Fruit fly (Drosophila melanogaster): ENCODE measurements around the gene Eip93F.

Gene Eip93F

DNA sequence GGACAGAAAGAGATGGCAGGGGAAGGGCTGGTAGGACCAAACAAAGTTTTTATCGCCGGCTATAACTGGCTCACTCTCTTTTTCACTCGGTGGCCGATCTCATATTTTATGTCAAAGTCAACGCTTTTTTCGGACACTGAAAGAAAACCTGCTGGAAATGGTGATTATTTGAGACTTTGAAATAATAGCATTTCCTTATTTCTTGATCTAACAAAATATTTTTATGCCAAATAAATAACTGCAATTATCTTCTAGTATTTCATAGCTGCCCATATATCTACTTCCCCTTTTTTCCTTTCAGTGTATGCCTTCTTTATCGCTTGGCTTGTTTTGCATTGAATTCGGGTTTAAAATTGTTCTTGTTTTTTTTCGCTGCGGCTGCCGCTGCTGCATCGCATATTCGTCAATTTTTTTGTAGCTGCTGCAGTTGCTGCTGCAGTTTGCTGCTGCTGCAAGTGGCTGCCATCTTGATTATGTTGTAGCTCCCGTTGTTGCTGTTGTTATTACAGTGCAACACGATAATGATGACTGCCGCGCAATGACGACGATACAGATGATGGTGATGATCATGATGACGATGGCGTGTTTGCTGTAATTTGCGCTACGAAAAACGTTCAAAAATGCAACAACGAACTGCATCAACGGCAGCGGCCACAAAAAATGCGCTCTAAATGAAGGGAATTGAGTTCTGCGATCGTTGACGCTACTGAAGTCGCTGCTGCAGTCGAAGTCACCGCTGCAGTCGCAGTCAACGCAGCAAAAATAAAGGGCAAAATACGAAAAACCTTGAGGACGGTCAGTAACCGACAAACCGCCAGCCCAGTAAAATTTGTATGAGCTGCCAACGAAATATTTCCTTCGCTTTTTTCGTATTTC, 11.6 kb upstream of the Eip93F start (continued):
- peak; percentile 87 for TF ChIP-seq Hr39 (GFP tag; optimal IDR thresholded peaks at IDR 0.05)
- TF ChIP-seq Hr4 (GFP tag; optimal IDR thresholded peaks at IDR 0.05): peak; percentile 88
- TF ChIP-seq Eip78C (GFP tag): peak; percentile 99
- peak; percentile 89 for TF ChIP-seq net (GFP tag; optimal IDR thresholded peaks at IDR 0.05)
- TF ChIP-seq Lpt (GFP tag; optimal IDR thresholded peaks at IDR 0.05): peak; percentile 70
- TF ChIP-seq CG4318 (GFP tag; optimal IDR thresholded peaks at IDR 0.05): peak; percentile 77
- peak; percentile 84 for TF ChIP-seq CG6792 (GFP tag; optimal IDR thresholded peaks at IDR 0.05)
- TF ChIP-seq CG10669 (GFP tag; optimal IDR thresholded peaks at IDR 0.05): peak; percentile 99
- TF ChIP-seq achi (GFP tag; optimal IDR thresholded peaks at IDR 0.05): peak; percentile 93
- peak; percentile 96 for TF ChIP-seq fd59A (GFP tag; optimal IDR thresholded peaks at IDR 0.05)
- TF ChIP-seq CG3919 (GFP tag; optimal IDR thresholded peaks at IDR 0.05): peak; percentile 94
- peak; percentile 85 for TF ChIP-seq CG11902 (GFP tag; optimal IDR thresholded peaks at IDR 0.05)
- TF ChIP-seq CG6163 (GFP tag; IDR thresholded peaks at IDR 0.05): peak; percentile 95
- TF ChIP-seq CG9139 (GFP tag; optimal IDR thresholded peaks at IDR 0.05): peak; percentile 96
- TF ChIP-seq CG7368 (GFP tag; optimal IDR thresholded peaks at IDR 0.05): peak; percentile 90
- peak; percentile 82 for TF ChIP-seq Sox102F (GFP tag; optimal IDR thresholded peaks at IDR 0.05)
- peak; percentile 92 for TF ChIP-seq CG8319 (GFP tag; optimal IDR thresholded peaks at IDR 0.05)
- TF ChIP-seq CG3032 (tag; optimal IDR thresholded peaks at IDR 0.05): peak; percentile 99
- peak; percentile 80 for TF ChIP-seq cyc (GFP tag; optimal IDR thresholded peaks at IDR 0.05)
- TF ChIP-seq dac (GFP tag; optimal IDR thresholded peaks at IDR 0.05): peak; percentile 52

DNA sequence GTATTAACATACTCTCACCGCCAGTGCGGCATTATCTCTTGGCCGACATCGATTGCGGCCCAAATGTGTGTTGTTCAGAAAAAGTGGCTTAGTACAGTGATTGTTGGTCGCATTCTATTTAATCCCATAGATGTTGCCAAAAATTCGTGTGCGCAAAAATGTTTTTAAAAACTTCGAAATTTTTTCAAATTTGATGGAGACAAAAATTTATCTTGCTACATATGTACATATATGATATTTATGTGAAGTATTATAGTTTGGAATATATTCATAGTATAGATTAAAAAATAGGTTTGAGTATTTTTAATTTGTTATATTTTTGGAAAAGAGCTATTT, 11.0 kb upstream of the Eip93F start:
- TF ChIP-seq Blimp-1 (GFP tag; optimal IDR thresholded peaks at IDR 0.05) (no peak), fd59A (GFP tag; optimal IDR thresholded peaks at IDR 0.05) (no peak), Gug (GFP tag; IDR thresholded peaks at IDR 0.05) (no peak), CG6163 (GFP tag; IDR thresholded peaks at IDR 0.05) (no peak), CG9139 (GFP tag; optimal IDR thresholded peaks at IDR 0.05) (no peak), CG3919 (GFP tag; optimal IDR thresholded peaks at IDR 0.05) (no peak), CG8319 (GFP tag; optimal IDR thresholded peaks at IDR 0.05) (no peak), Sox102F (GFP tag; optimal IDR thresholded peaks at IDR 0.05) (no peak), CG6276 (GFP tag; optimal IDR thresholded peaks at IDR 0.05) (no peak), CG11902 (GFP tag; optimal IDR thresholded peaks at IDR 0.05) (peak; percentile 21), CG16779 (tag; optimal IDR thresholded peaks at IDR 0.05) (no peak), CG10631 (GFP tag; optimal IDR thresholded peaks at IDR 0.05) (peak; percentile 46), CG6854 (GFP tag; optimal IDR thresholded peaks at IDR 0.05) (no peak), CG3032 (tag; optimal IDR thresholded peaks at IDR 0.05) (peak; percentile 19), CG4318 (GFP tag; optimal IDR thresholded peaks at IDR 0.05) (no peak), vri (GFP tag; optimal IDR thresholded peaks at IDR 0.05) (no peak), acj6 (GFP tag; optimal IDR thresholded peaks at IDR 0.05) (no peak), lz (GFP tag; optimal IDR thresholded peaks at IDR 0.05) (no peak), cyc (GFP tag; optimal IDR thresholded peaks at IDR 0.05) (peak; percentile 10), CG7368 (GFP tag; optimal IDR thresholded peaks at IDR 0.05) (no peak), Smox (GFP tag; optimal IDR thresholded peaks at IDR 0.05) (no peak), CG11762 (GFP tag; optimal IDR thresholded peaks at IDR 0.05; ENCODE audit: insufficient read depth) (peak; percentile 35), Ets21C (GFP tag; optimal IDR thresholded peaks at IDR 0.05) (no peak), CG6808 (GFP tag; optimal IDR thresholded peaks at IDR 0.05) (no peak), salr (GFP tag; optimal IDR thresholded peaks at IDR 0.05) (peak in 1 of 2 experiments; percentile 39), Sox14 (GFP tag; optimal IDR thresholded peaks at IDR 0.05) (no peak), CG31627 (GFP tag; optimal IDR thresholded peaks at IDR 0.05) (peak; percentile 11), Hr4 (GFP tag; optimal IDR thresholded peaks at IDR 0.05) (no peak), dsx (GFP tag; optimal IDR thresholded peaks at IDR 0.05; ENCODE audit: poor library complexity, severe bottlenecking) (no peak), pdm3 (GFP tag; optimal IDR thresholded peaks at IDR 0.05) (peak; percentile 16), CG11294 (GFP tag; IDR thresholded peaks at IDR 0.05) (no peak), Lpt (GFP tag; optimal IDR thresholded peaks at IDR 0.05) (no peak), Ets96B (tag; optimal IDR thresholded peaks at IDR 0.05) (peak; percentile 3), Eip93F (GFP tag; optimal IDR thresholded peaks at IDR 0.05) (no peak), topi (GFP tag; optimal IDR thresholded peaks at IDR 0.05) (no peak), ss (GFP tag; optimal IDR thresholded peaks at IDR 0.05) (no peak), net (GFP tag; optimal IDR thresholded peaks at IDR 0.05) (no peak), achi (GFP tag; optimal IDR thresholded peaks at IDR 0.05) (no peak), Eip75B (GFP tag; optimal IDR thresholded peaks at IDR 0.05) (no peak), fd85E (GFP tag; optimal IDR thresholded peaks at IDR 0.05) (no peak), Hr39 (GFP tag; optimal IDR thresholded peaks at IDR 0.05) (no peak), Eip78C (GFP tag) (peak; percentile 57)

Data from whole organism, prepupa.